Worm (Caenorhabditis elegans): ENCODE data around the gene F53C3.6.

DNA sequence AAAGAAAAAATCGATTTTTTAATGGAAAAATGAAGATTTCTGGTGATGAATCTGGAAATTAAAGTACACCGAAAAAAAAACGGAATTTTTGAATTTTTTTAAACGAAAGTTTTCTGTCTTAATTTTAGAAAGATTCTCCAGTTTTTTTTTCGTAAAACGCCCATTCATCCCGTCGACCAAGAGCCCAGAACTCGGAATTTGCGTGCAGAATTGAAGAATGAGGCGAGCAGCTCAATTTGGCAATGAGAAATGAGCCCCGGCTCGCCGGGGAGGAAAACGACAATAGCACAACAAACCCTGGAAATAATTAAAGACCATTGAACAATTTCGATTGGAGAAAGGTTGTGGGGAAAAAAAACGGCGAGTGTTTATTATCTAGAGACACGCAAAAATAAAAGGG is 33.9 kb downstream of the F53C3.6 start:
- TF ChIP-seq nhr-28 (tag; optimal IDR thresholded peaks at IDR 0.05) = no peak
- no peak for TF ChIP-seq lin-1 (GFP tag; IDR thresholded peaks at IDR 0.05)
- no peak for TF ChIP-seq hlh-30 (tag; optimal IDR thresholded peaks at IDR 0.05; ENCODE audit: insufficient read depth)
- TF ChIP-seq mdl-1 (tag; optimal IDR thresholded peaks at IDR 0.05) = no peak
- no peak for TF ChIP-seq nhr-11 (tag; optimal IDR thresholded peaks at IDR 0.05)
- no peak for TF ChIP-seq ztf-11 (tag; optimal IDR thresholded peaks at IDR 0.05)
- TF ChIP-seq F49E8.2 (tag; optimal IDR thresholded peaks at IDR 0.05; ENCODE audit: borderline replicate concordance) = peak; percentile 15
- TF ChIP-seq lsy-2 (tag; optimal IDR thresholded peaks at IDR 0.05) = no peak
- TF ChIP-seq nhr-77 (tag; optimal IDR thresholded peaks at IDR 0.05) = no peak
- peak; percentile 23; the same call in 1 of the 2 replicates for TF ChIP-seq pha-4 (GFP tag; IDR thresholded peaks at IDR 0.05)
- TF ChIP-seq pha-4 (tag; optimal IDR thresholded peaks at IDR 0.05) = no peak
- no peak for TF ChIP-seq mes-2 (tag; optimal IDR thresholded peaks at IDR 0.05; ENCODE audit: poor library complexity, severe bottlenecking)
